Fruit fly (Drosophila melanogaster): Measurements from ENCODE around the gene CG12974.

DNA sequence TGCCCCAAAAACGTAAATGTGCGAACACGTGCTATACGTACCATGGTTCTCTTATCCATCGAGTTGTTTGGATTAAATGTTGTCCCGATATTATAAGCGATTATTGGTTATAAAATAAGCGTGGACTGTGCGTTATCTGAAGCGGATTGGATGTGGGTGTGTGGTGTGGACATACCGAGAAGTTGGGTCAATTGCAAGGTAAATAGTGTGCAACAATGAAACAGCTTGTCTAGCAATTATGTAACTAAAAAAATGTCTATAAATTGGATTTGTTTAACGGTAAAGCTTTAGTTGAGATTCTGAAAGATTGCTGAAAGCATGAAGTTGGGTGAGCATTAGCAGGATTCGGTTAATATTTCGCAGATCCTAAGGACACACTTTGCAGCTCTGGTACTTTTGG lies 28.0 kb downstream of the CG12974 start, which contains the start of gene CG43218:
- TF ChIP-seq CTCF (optimal IDR thresholded peaks at IDR 0.05) = no peak
- TF ChIP-seq CG8478 (optimal IDR thresholded peaks at IDR 0.05) = no peak
